Fruit fly (Drosophila melanogaster) whole organism, embryonic: ENCODE data around the gene Fur2.

Experiments used
- Adf1 ChIP-seq: fragments of 200-800 bp; sonication (Bioruptor generic); IDR thresholded peaks from 2 replicates; pipeline ENCODE4 v1.3.6; 2022; ENCODE audit warnings: missing biosample characterization, missing genetic modification characterization
- B-H2 ChIP-seq: fragments of 200-800 bp; sonication (Bioruptor generic); optimal IDR thresholded peaks from 2 replicates; lab custom pipeline; 2018; ENCODE audit warnings: missing biosample characterization, mild to moderate bottlenecking, missing genetic modification characterization
- CG11247 ChIP-seq: fragments of 200-800 bp; sonication (Bioruptor generic); IDR thresholded peaks from 2 replicates; pipeline ENCODE4 v1.3.6; 2022; ENCODE audit warnings: missing biosample characterization, missing genetic modification characterization
- CG13775 ChIP-seq: fragments of 200-800 bp; sonication (Bioruptor generic); optimal IDR thresholded peaks from 3 replicates; lab custom pipeline; 2017; ENCODE audit warnings: missing biosample characterization, mild to moderate bottlenecking, missing genetic modification characterization
- CG14710 ChIP-seq: fragments of 200-800 bp; sonication (Bioruptor generic); optimal IDR thresholded peaks from 3 replicates; lab custom pipeline; 2019; ENCODE audit warnings: missing biosample characterization, mild to moderate bottlenecking, missing genetic modification characterization, moderate library complexity
- CG1647 ChIP-seq: fragments of 200-800 bp; sonication (Bioruptor generic); optimal IDR thresholded peaks from 3 replicates; lab custom pipeline; 2016; ENCODE audit warnings: missing biosample characterization, missing genetic modification characterization
- CG17359 ChIP-seq: fragments of 200-800 bp; sonication (Bioruptor generic); optimal IDR thresholded peaks from 3 replicates; lab custom pipeline; 2018; ENCODE audit warnings: missing biosample characterization, mild to moderate bottlenecking, missing genetic modification characterization, moderate library complexity
- CG17385 ChIP-seq: fragments of 200-800 bp; sonication (Bioruptor generic); optimal IDR thresholded peaks from 3 replicates; lab custom pipeline; 2018; ENCODE audit warnings: missing biosample characterization, mild to moderate bottlenecking, missing genetic modification characterization
- CG18476 ChIP-seq: fragments of 200-800 bp; sonication (Bioruptor generic); optimal IDR thresholded peaks from 2 replicates; lab custom pipeline; 2016; ENCODE audit warnings: missing biosample characterization, mild to moderate bottlenecking, missing genetic modification characterization
- CG18599 ChIP-seq: fragments of 200-800 bp; sonication (Bioruptor generic); optimal IDR thresholded peaks from 3 replicates; lab custom pipeline; 2017; ENCODE audit warnings: missing biosample characterization, missing genetic modification characterization, mild to moderate bottlenecking, moderate library complexity, missing genetic modification reagents
- CG4360 ChIP-seq: fragments of 200-800 bp; sonication (Bioruptor generic); IDR thresholded peaks from 2 replicates; pipeline ENCODE4 v1.3.6; 2022; ENCODE audit warnings: missing biosample characterization, missing genetic modification characterization
- CG6254 ChIP-seq: fragments of 200-800 bp; sonication (Bioruptor generic); optimal IDR thresholded peaks from 3 replicates; lab custom pipeline; 2017; ENCODE audit warnings: mild to moderate bottlenecking, missing biosample characterization, missing genetic modification reagents, missing genetic modification characterization
- CG7786 ChIP-seq: fragments of 200-800 bp; sonication (Bioruptor generic); optimal IDR thresholded peaks from 2 replicates; lab custom pipeline; 2016; ENCODE audit warnings: missing biosample characterization, missing genetic modification characterization
- CG8478 ChIP-seq: fragments of >200 bp; optimal IDR thresholded peaks from 2 replicates; lab custom pipeline; 2018
- Drgx ChIP-seq: fragments of 200-800 bp; sonication (Bioruptor generic); IDR thresholded peaks from 2 replicates; pipeline ENCODE4 v1.3.6; 2022; ENCODE audit warnings: missing biosample characterization, missing genetic modification characterization
- HHEX ChIP-seq: fragments of 200-800 bp; sonication (Bioruptor generic); optimal IDR thresholded peaks from 3 replicates; lab custom pipeline; 2017; ENCODE audit warnings: missing biosample characterization, mild to moderate bottlenecking, missing genetic modification characterization, missing genetic modification reagents
- Med ChIP-seq: fragments of 200-800 bp; sonication (Bioruptor generic); peaks from one replicate; lab custom pipeline; 2016; ENCODE audit warnings: missing biosample characterization, missing genetic modification characterization, mild to moderate bottlenecking, inconsistent platforms, moderate library complexity
- Oaz ChIP-seq: fragments of 200-800 bp; sonication (Bioruptor generic); IDR thresholded peaks from 2 replicates; pipeline ENCODE4 v1.3.6; 2022; ENCODE audit warnings: missing biosample characterization, missing genetic modification characterization
- Rfx ChIP-seq: fragments of 200-800 bp; sonication (Bioruptor generic); IDR thresholded peaks from 2 replicates; pipeline ENCODE4 v1.3.6; 2022; ENCODE audit warnings: missing biosample characterization, missing genetic modification characterization
- Stat92E ChIP-seq, 3 experiments: fragments of >200 bp in 2 of 3; fragments of 200-800 bp in 1 of 3; sonication (Bioruptor generic) in 1 of 3; optimal IDR thresholded peaks; 2 replicates each; lab custom pipeline; 2017 to 2019; ENCODE audit warnings: missing biosample characterization in 3 of 3, missing genetic modification characterization in 3 of 3, mild to moderate bottlenecking in 1 of 3, moderate library complexity in 1 of 3
- Trl ChIP-seq, 3 experiments: fragments of >200 bp in 2 of 3; fragments of 200-800 bp in 1 of 3; sonication (Bioruptor generic) in 1 of 3; optimal IDR thresholded peaks; 2 replicates in 1 of 3; 3 replicates in 2 of 3; lab custom pipeline; 2016 to 2017; ENCODE audit warnings: missing biosample characterization in 1 of 3, missing genetic modification characterization in 1 of 3
- bigmax ChIP-seq: fragments of 200-800 bp; sonication (Bioruptor generic); optimal IDR thresholded peaks from 2 replicates; lab custom pipeline; 2018; ENCODE audit warnings: missing biosample characterization, mild to moderate bottlenecking, missing genetic modification characterization
- cad ChIP-seq: fragments of >200 bp; optimal IDR thresholded peaks from 2 replicates; lab custom pipeline; 2017; ENCODE audit warnings: missing biosample characterization, missing genetic modification characterization
- caup ChIP-seq: fragments of 200-800 bp; sonication (Bioruptor generic); optimal IDR thresholded peaks from 3 replicates; lab custom pipeline; 2017; ENCODE audit warnings: missing biosample characterization, mild to moderate bottlenecking, missing genetic modification characterization, moderate library complexity; ENCODE audit not compliant: severe bottlenecking
- cg ChIP-seq: fragments of 200-800 bp; sonication (Bioruptor generic); optimal IDR thresholded peaks from 3 replicates; lab custom pipeline; 2019; ENCODE audit warnings: missing biosample characterization, mild to moderate bottlenecking, missing genetic modification characterization, moderate library complexity
- chinmo ChIP-seq: fragments of 200-800 bp; sonication (Bioruptor generic); IDR thresholded peaks from 4 replicates; pipeline ENCODE4 v1.3.6; 2022; ENCODE audit warnings: missing biosample characterization, missing genetic modification characterization; ENCODE audit not compliant: partially characterized antibody
- ci ChIP-seq: fragments of 200-800 bp; sonication (Bioruptor generic); IDR thresholded peaks from 3 replicates; pipeline ENCODE4 v1.3.6; 2022; ENCODE audit warnings: missing biosample characterization, missing genetic modification characterization
- danr ChIP-seq: fragments of 200-800 bp; sonication (Bioruptor generic); IDR thresholded peaks from 2 replicates; pipeline ENCODE4 v1.3.6; 2022; ENCODE audit warnings: missing biosample characterization, missing genetic modification characterization
- ham ChIP-seq: fragments of 200-800 bp; sonication (Bioruptor generic); IDR thresholded peaks from 2 replicates; pipeline ENCODE4 v1.3.6; 2022; ENCODE audit warnings: missing biosample characterization, missing genetic modification characterization
- kni ChIP-seq: fragments of 200-800 bp; sonication (Bioruptor generic); optimal IDR thresholded peaks from 3 replicates; lab custom pipeline; 2017; ENCODE audit warnings: mild to moderate bottlenecking, missing biosample characterization, missing genetic modification reagents, missing genetic modification characterization
- lbe ChIP-seq: fragments of 200-800 bp; sonication (Bioruptor generic); optimal IDR thresholded peaks from 2 replicates; lab custom pipeline; 2016; ENCODE audit warnings: missing biosample characterization, mild to moderate bottlenecking, missing genetic modification characterization
- lilli ChIP-seq: fragments of 200-800 bp; sonication (Bioruptor generic); optimal IDR thresholded peaks from 3 replicates; lab custom pipeline; 2016; ENCODE audit warnings: missing biosample characterization, missing genetic modification characterization
- maf-S ChIP-seq: fragments of 200-800 bp; sonication (Bioruptor generic); optimal IDR thresholded peaks from 2 replicates; lab custom pipeline; 2016; ENCODE audit warnings: missing biosample characterization, missing genetic modification characterization
- nom ChIP-seq: fragments of 200-800 bp; sonication (Bioruptor generic); optimal IDR thresholded peaks from 2 replicates; lab custom pipeline; 2017; ENCODE audit warnings: missing biosample characterization, missing genetic modification characterization, mild to moderate bottlenecking, moderate library complexity, missing genetic modification reagents
- odd ChIP-seq: fragments of 200-800 bp; sonication (Bioruptor generic); optimal IDR thresholded peaks from 2 replicates; lab custom pipeline; 2017; ENCODE audit warnings: missing biosample characterization, mild to moderate bottlenecking, missing genetic modification characterization
- psq ChIP-seq: fragments of 200-800 bp; sonication (Bioruptor generic); optimal IDR thresholded peaks from 2 replicates; lab custom pipeline; 2017; ENCODE audit warnings: missing biosample characterization, missing genetic modification characterization
- scrt ChIP-seq: fragments of 200-800 bp; sonication (Bioruptor generic); optimal IDR thresholded peaks from 2 replicates; lab custom pipeline; 2018; ENCODE audit warnings: missing biosample characterization, mild to moderate bottlenecking, missing genetic modification characterization, moderate library complexity
- seq ChIP-seq: fragments of 200-800 bp; sonication (Bioruptor generic); IDR thresholded peaks from 2 replicates; pipeline ENCODE4 v1.3.6; 2022; ENCODE audit warnings: missing biosample characterization, missing genetic modification characterization
- ttk ChIP-seq: fragments of 200-800 bp; sonication (Bioruptor generic); IDR thresholded peaks from 2 replicates; pipeline ENCODE4 v2.1.2; 2022; ENCODE audit warnings: missing biosample characterization, missing genetic modification characterization
- twi ChIP-seq: fragments of 200-800 bp; optimal IDR thresholded peaks from 2 replicates; lab custom pipeline; 2019; ENCODE audit warnings: missing biosample characterization, mild to moderate bottlenecking, missing genetic modification characterization, moderate library complexity
- wdn ChIP-seq: fragments of 200-800 bp; sonication (Bioruptor generic); IDR thresholded peaks from 2 replicates; pipeline ENCODE4 v1.3.6; 2022; ENCODE audit warnings: missing biosample characterization, missing genetic modification characterization

Fur2 gene

DNA sequence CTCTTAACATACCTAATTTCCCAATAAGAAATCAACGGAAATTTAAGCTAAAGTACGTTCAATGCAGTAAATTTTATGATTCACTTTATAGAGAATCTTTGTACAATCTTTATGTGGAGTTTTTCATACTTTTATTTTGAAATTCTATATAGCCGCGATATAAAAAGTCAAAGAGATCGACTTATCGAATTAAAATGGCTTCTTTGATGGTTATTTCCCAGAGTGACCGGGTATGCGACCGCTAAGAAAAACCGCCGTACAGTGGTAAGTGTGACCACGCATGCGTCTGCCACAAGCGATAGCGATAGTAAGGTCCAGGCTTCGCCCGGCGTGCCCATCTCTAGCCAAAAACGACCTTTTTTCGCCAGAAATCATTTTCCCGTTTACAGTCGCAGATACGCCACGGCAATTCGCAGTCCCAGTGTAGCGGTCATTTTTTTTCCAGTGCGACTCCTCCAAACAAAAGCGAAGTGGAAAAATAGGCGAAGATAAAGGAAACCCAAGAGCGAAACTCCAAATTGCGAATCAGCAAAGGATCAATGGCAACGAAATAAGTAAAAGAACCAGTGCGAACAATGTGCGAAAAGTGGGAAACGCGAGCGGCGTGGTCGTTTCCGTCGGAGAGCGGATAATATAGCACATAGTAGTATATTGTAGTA is 49.7 kb downstream of the Fur2 start, which contains the start of gene hang (continued):
- TF ChIP-seq CG7786 (GFP tag; lab: Kevin White, UChicago) = no peak
- no peak for TF ChIP-seq CG6254 (GFP tag; lab: Kevin White, UChicago)
- peak; percentile 58 for TF ChIP-seq caup (GFP tag; lab: Kevin White, UChicago)
- TF ChIP-seq HHEX (GFP tag; lab: Kevin White, UChicago) = peak; percentile 56
- no peak for TF ChIP-seq Oaz
- TF ChIP-seq CG18599 (GFP tag; lab: Kevin White, UChicago) = peak; percentile 65
- no peak for TF ChIP-seq ham
- TF ChIP-seq CG1647 = no peak
- no peak for TF ChIP-seq kni (GFP tag; lab: Kevin White, UChicago)
- peak; percentile 51 for TF ChIP-seq CG11247
- no peak for TF ChIP-seq danr (GFP tag; lab: Robert Waterston, UW)
- 0 out of 2 replicates have a peak, but pooled peaks have one; percentile 30 for TF ChIP-seq wdn (GFP tag; lab: Robert Waterston, UW)
- no peak for TF ChIP-seq ttk

DNA sequence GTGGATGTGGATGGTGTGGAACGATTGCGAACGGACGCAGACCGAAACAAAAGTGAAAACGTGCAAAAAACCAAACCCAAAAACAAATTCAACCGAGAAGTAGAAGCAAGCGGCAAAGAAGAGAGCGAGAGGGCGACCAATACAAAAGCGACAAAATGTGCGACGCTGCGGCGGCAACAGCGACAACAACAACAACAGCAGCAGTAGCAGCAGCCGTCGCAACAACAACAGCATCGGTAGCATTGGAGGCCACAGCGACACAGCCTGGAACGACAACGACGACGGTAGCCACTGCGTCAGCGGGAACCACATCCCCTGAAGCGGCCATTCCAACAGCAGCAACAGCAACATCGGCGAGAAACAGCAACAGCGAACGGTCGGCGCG is 50.2 kb downstream of the Fur2 start:
- no peak for TF ChIP-seq CG13775 (GFP tag; lab: Kevin White, UChicago)
- TF ChIP-seq odd (GFP tag; lab: Kevin White, UChicago) = peak; percentile 8
- peak in 1 of 2 experiments; percentile 31 for TF ChIP-seq Trl (optimal IDR thresholded peaks at IDR 0.05; lab: Kevin White, UChicago)
- no peak for TF ChIP-seq Trl (GFP tag; optimal IDR thresholded peaks at IDR 0.05; lab: Kevin White, UChicago)
- TF ChIP-seq cg (GFP tag; lab: Kevin White, UChicago) = peak; percentile 16
- no peak for TF ChIP-seq CG14710 (tag; lab: Kevin White, UChicago)
- TF ChIP-seq CG4360 = peak; percentile 87
- TF ChIP-seq Drgx (GFP tag; lab: Robert Waterston, UW) = peak; percentile 54; the same call in 1 of the 2 replicates
- TF ChIP-seq CG17359 (tag; lab: Kevin White, UChicago) = no peak
- TF ChIP-seq ci (GFP tag; lab: Robert Waterston, UW) = peak; percentile 51; the same call in 1 of the 3 replicates
- TF ChIP-seq Adf1 (GFP tag; lab: Robert Waterston, UW) = peak; percentile 23; the same call in 1 of the 2 replicates
- TF ChIP-seq Rfx (GFP tag; lab: Robert Waterston, UW) = 0 out of 2 replicates have a peak, but pooled peaks have one; percentile 6

DNA sequence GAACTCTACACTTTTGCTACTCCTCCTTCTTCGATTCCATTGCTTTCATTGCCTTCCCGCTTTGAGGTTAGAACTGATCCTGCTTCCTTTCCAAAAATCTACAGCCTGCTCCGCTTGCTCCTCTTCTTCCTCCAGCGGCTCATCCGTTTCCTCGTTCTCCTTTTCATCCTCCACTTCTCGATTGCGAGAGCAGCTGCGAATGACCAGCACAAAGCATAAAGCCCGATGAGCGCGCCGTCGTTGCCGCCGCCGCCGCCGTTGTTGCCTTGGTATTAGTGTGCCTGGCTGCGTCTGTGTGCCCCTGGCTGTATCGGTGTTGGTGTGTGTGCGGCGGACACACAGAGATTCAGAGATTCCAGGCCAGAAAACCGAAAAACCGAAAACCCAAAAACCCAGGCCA is 51.4 kb downstream of the Fur2 start:
- peak; percentile 71 for TF ChIP-seq cg (GFP tag; lab: Kevin White, UChicago)
- TF ChIP-seq Med (GFP tag; lab: Kevin White, UChicago) = peak; percentile 35
- peak; percentile 56 for TF ChIP-seq Adf1 (GFP tag; lab: Robert Waterston, UW)
- TF ChIP-seq bigmax (GFP tag; lab: Kevin White, UChicago) = peak; percentile 71
- peak in 1 of 3 experiments; percentile 25 for TF ChIP-seq Stat92E (GFP tag; optimal IDR thresholded peaks at IDR 0.05; lab: Kevin White, UChicago)
- peak; percentile 4 to 14 for TF ChIP-seq Trl (optimal IDR thresholded peaks at IDR 0.05; lab: Kevin White, UChicago)
- TF ChIP-seq Trl (GFP tag; optimal IDR thresholded peaks at IDR 0.05; lab: Kevin White, UChicago) = no peak
- no peak for TF ChIP-seq scrt (GFP tag; lab: Kevin White, UChicago)
- TF ChIP-seq psq (GFP tag; lab: Kevin White, UChicago) = peak; percentile 72
- no peak for TF ChIP-seq seq

DNA sequence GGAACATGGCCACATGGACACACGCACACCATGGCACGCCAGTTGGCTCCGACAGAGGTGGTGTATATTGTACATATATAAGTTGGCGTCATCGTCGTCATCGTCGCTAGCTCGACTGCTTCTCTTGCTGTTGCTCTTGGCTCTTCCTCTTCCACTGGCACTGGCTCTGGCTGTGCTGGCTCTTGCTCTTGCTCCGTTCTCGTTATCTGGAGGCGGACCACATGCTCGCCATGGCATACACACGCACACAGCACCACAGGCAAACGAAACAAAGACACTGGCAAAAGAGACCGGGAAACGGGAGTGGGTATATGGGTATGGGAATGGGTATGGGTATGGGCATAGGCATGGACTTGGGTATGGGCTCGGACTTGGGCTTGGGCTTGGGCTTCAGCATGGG is 52.3 kb downstream of the Fur2 start:
- peak; percentile 75 for TF ChIP-seq twi (tag; lab: Kevin White, UChicago)
- no peak for TF ChIP-seq cad (GFP tag; lab: Kevin White, UChicago)
- TF ChIP-seq lbe (GFP tag; lab: Kevin White, UChicago) = peak; percentile 38
- TF ChIP-seq nom (GFP tag; lab: Kevin White, UChicago) = peak; percentile 2
- TF ChIP-seq chinmo (GFP tag; lab: Robert Waterston, UW) = 0 out of 4 replicates have a peak, but pooled peaks have one; percentile 47
- TF ChIP-seq Trl (optimal IDR thresholded peaks at IDR 0.05; lab: Kevin White, UChicago) = peak in 1 of 2 experiments; percentile 52
- TF ChIP-seq Trl (GFP tag; optimal IDR thresholded peaks at IDR 0.05; lab: Kevin White, UChicago) = no peak
- TF ChIP-seq Med (GFP tag; lab: Kevin White, UChicago) = peak; percentile 61
- TF ChIP-seq maf-S (GFP tag; lab: Kevin White, UChicago) = no peak
- no peak for TF ChIP-seq B-H2 (GFP tag; lab: Kevin White, UChicago)
- peak; percentile 66 for TF ChIP-seq cg (GFP tag; lab: Kevin White, UChicago)
- TF ChIP-seq CG8478 (lab: Kevin White, UChicago) = peak; percentile 18
- TF ChIP-seq lilli = no peak
- TF ChIP-seq CG18476 (GFP tag; lab: Kevin White, UChicago) = no peak
- TF ChIP-seq CG17385 (GFP tag; lab: Kevin White, UChicago) = peak; percentile 72
- TF ChIP-seq, all 482 proteins: peak for 9
